Worm (Caenorhabditis elegans): ENCODE data around the gene nhr-96.
A peak's percentile ranks its signal among the peaks of the same experiment; 100 is the strongest.

nhr-96 gene

DNA sequence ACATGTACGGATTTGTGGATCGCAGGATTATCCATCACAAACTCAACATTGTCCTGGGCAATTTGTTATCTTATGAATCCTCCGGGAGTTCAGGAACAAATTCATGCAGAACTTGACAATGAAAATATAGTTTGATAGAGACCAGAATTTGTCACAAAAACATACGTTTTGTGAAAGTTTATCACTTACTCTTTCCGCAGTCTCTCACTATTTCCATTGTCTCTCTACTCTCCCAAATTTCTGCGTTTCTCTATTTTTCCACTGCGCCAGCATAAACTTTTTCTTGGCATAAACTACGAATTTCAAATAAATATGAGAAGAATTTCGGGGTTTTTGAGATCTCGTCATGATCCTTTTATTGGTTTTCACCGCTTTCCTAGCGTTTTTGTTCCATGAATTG, 9.4 kb downstream of the nhr-96 start, which contains the start of gene cyp-33C3:
Gene cyp-33C3, plus strand, starts transcription at position 149 of the 400 bp plus-strand sequence.
- TF ChIP-seq crh-2 (tag; optimal IDR thresholded peaks at IDR 0.05), result no peak
- TF ChIP-seq mdl-1 (tag; optimal IDR thresholded peaks at IDR 0.05), result no peak
- TF ChIP-seq ztf-1 (GFP tag; conservative IDR thresholded peaks at IDR 0.05), result no peak
- TF ChIP-seq sem-4 (tag; optimal IDR thresholded peaks at IDR 0.05), result no peak
- no peak for TF ChIP-seq aly-2 (tag; optimal IDR thresholded peaks at IDR 0.05)
- TF ChIP-seq ztf-11 (tag; optimal IDR thresholded peaks at IDR 0.05), result no peak
- TF ChIP-seq nhr-23 (tag; optimal IDR thresholded peaks at IDR 0.05), result no peak
- no peak for TF ChIP-seq lin-11 (tag; optimal IDR thresholded peaks at IDR 0.05)
- TF ChIP-seq blmp-1 (tag; optimal IDR thresholded peaks at IDR 0.05; ENCODE audit: insufficient read depth), result no peak

DNA sequence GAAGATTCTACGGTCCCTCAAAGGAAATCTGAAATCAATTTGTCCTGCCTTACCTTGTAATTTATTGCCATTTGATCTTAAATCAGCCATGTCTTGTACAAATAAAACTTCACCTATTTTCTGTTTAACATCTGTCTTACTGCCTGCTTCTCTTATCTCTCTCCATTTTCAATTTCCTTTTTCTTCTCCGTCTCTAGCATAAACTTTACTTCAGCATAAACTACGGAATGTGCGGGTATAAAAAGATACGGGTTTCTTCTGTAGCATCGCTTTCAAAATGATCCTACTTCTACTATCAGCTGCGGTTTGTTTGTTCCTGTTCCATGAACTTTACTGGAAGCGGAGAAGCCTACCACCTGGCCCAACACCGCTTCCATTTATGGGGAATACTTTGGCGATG, 11.5 kb downstream of the nhr-96 start, which contains the start of gene cyp-33C5:
Gene cyp-33C5, plus strand, starts transcription at position 254 of the 400 bp plus-strand sequence.
- TF ChIP-seq peb-1 (tag; optimal IDR thresholded peaks at IDR 0.05) (no peak), snpc-4 (tag; optimal IDR thresholded peaks at IDR 0.05) (no peak), elt-3 (tag; optimal IDR thresholded peaks at IDR 0.05) (no peak), gmeb-1 (tag; optimal IDR thresholded peaks at IDR 0.05) (peak; percentile 28), F13H6.1 (tag; optimal IDR thresholded peaks at IDR 0.05) (no peak), nhr-10 (tag; optimal IDR thresholded peaks at IDR 0.05) (no peak), ZK546.5 (tag; optimal IDR thresholded peaks at IDR 0.05) (no peak), blmp-1 (tag; optimal IDR thresholded peaks at IDR 0.05; ENCODE audit: insufficient read depth) (no peak), nhr-12 (tag; optimal IDR thresholded peaks at IDR 0.05) (no peak), nhr-25 (tag; optimal IDR thresholded peaks at IDR 0.05) (no peak), mbf-1 (tag; optimal IDR thresholded peaks at IDR 0.05) (no peak), unc-55 (GFP tag; optimal IDR thresholded peaks at IDR 0.05) (peak; percentile 2), sma-3 (GFP tag; optimal IDR thresholded peaks at IDR 0.05) (peak; percentile 5), fos-1 (tag; optimal IDR thresholded peaks at IDR 0.05) (peak; percentile 44), unc-62 (GFP tag; optimal IDR thresholded peaks at IDR 0.05) (no peak), Y55F3AM.14 (GFP tag; optimal IDR thresholded peaks at IDR 0.05) (no peak), mab-5 (tag; optimal IDR thresholded peaks at IDR 0.05) (no peak), ztf-1 (GFP tag; conservative IDR thresholded peaks at IDR 0.05) (no peak), dmd-4 (tag; optimal IDR thresholded peaks at IDR 0.05) (no peak), elt-1 (tag; optimal IDR thresholded peaks at IDR 0.05) (no peak), aly-2 (tag; optimal IDR thresholded peaks at IDR 0.05) (no peak), lin-13 (GFP tag; optimal IDR thresholded peaks at IDR 0.05) (no peak), nhr-129 (tag; optimal IDR thresholded peaks at IDR 0.05) (peak; percentile 26), nhr-23 (tag; optimal IDR thresholded peaks at IDR 0.05) (no peak), C34F6.9 (tag; optimal IDR thresholded peaks at IDR 0.05) (no peak), sma-9 (GFP tag; optimal IDR thresholded peaks at IDR 0.05) (peak; percentile 74), sma-9 (tag; optimal IDR thresholded peaks at IDR 0.05) (no peak), ceh-16 (tag; optimal IDR thresholded peaks at IDR 0.05) (no peak), nhr-21 (tag; optimal IDR thresholded peaks at IDR 0.05) (no peak), lin-11 (tag; optimal IDR thresholded peaks at IDR 0.05) (no peak), ama-1 (optimal IDR thresholded peaks at IDR 0.05) (no peak)

DNA sequence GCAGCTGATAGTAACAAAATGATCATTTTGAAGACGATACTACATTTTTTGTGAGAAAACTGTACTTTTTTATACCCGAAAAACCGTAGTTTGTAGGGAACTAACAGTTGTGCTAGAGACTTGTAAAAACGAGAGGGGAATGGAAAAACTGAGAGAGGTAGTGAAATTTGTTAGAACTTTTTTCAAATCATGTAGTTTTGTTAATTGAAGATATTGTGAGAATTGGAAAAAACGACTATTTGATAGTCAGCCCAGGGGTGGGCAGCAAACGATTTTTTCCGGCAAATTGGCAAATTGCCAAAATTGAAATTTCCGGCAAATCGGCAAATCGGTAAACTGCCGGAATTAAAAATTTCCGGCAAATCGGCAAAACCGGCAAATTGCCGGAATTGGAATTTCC, 16.0 kb downstream of the nhr-96 start, which contains the start of gene cyp-33C6:
Gene cyp-33C6, minus strand, starts transcription at position 101 of the 400 bp plus-strand sequence.
- TF ChIP-seq nhr-11 (tag; optimal IDR thresholded peaks at IDR 0.05), result no peak
- no peak for TF ChIP-seq nhr-23 (tag; optimal IDR thresholded peaks at IDR 0.05)
- TF ChIP-seq sma-3 (GFP tag; optimal IDR thresholded peaks at IDR 0.05), result no peak
- TF ChIP-seq ztf-4 (tag; optimal IDR thresholded peaks at IDR 0.05), result no peak
- TF ChIP-seq sem-4 (tag; optimal IDR thresholded peaks at IDR 0.05), result no peak

DNA sequence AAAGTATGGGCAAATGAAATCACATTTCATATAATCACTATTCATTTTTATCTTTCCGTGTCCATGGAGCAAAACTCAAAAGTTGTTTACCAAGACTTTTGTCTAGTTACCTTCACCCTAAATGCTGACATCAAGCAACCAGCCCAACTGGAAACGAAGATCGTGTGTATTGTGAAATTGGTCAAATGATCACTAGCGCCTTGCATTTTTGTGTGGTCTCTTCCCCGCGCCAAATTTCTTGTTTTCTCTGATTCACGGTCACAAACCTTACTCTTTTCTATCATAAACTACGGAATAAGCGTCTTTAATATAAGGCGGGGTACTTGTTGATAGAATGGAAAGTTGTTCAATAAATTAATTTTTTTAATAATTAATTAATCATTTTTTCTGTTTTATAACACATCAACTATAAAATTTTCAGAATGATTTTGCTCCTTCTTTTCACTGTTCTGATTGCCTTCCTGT, 16.9 kb downstream of the nhr-96 start, which contains the start of gene cyp-33C7:
Gene cyp-33C7, plus strand, starts transcription at position 415 of the 465 bp plus-strand sequence.
- peak; percentile 17 for TF ChIP-seq C34F6.9 (tag; optimal IDR thresholded peaks at IDR 0.05)
- peak; percentile 35 for TF ChIP-seq gmeb-1 (tag; optimal IDR thresholded peaks at IDR 0.05)
- no peak for TF ChIP-seq F13H6.1 (tag; optimal IDR thresholded peaks at IDR 0.05)
- peak; percentile 64 for TF ChIP-seq sma-9 (GFP tag; optimal IDR thresholded peaks at IDR 0.05)
- no peak for TF ChIP-seq sma-9 (tag; optimal IDR thresholded peaks at IDR 0.05)
- TF ChIP-seq nhr-129 (tag; optimal IDR thresholded peaks at IDR 0.05), result peak; percentile 59
- TF ChIP-seq ZK546.5 (tag; optimal IDR thresholded peaks at IDR 0.05), result no peak
- TF ChIP-seq skn-1 (tag; optimal IDR thresholded peaks at IDR 0.05), result peak; percentile 10
- peak; percentile 46 for TF ChIP-seq crh-2 (tag; optimal IDR thresholded peaks at IDR 0.05)
- TF ChIP-seq fos-1 (tag; optimal IDR thresholded peaks at IDR 0.05), result peak; percentile 81
